Worm (Caenorhabditis elegans) whole organism, young adult: ENCODE data around the gene R04D3.3.

Source experiments
- D2030.7 ChIP-seq: fragments of 200-800 bp; sonication (Bioruptor generic); IDR thresholded peaks from 2 replicates; pipeline ENCODE4 v1.3.6; 2022; ENCODE audit warnings: missing genetic modification reagents, missing genetic modification characterization, missing compliant biosample characterization
- cebp-1 ChIP-seq, 2 experiments: fragments of 200-800 bp in 1 of 2; sonication (Bioruptor generic) in 1 of 2; sonication (generic microtip) in 1 of 2; IDR thresholded peaks in 1 of 2; optimal IDR thresholded peaks in 1 of 2; 2 replicates each; pipeline versions ENCODE4 v1.3.6 to Lab custom; 2017 to 2022; ENCODE audit warnings: missing compliant biosample characterization in 2 of 2, missing genetic modification characterization in 2 of 2, mild to moderate bottlenecking in 1 of 2, missing genetic modification reagents in 1 of 2, moderate library complexity in 1 of 2
- nfya-1 ChIP-seq: sonication (generic microtip); optimal IDR thresholded peaks from 2 replicates; lab custom pipeline; 2017; ENCODE audit warnings: antibody characterized with exemption, missing compliant biosample characterization, missing genetic modification characterization, borderline replicate concordance; ENCODE audit not compliant: insufficient read depth
- nhr-80 ChIP-seq: sonication (generic microtip); optimal IDR thresholded peaks from 2 replicates; lab custom pipeline; 2016; ENCODE audit warnings: missing genetic modification characterization, missing compliant biosample characterization
- nhr-90 ChIP-seq: sonication (generic microtip); optimal IDR thresholded peaks from 2 replicates; lab custom pipeline; 2016; ENCODE audit warnings: missing genotype, mild to moderate bottlenecking, missing genetic modification characterization, missing compliant biosample characterization
- snpc-3.4 ChIP-seq: sonication (generic microtip); optimal IDR thresholded peaks from 2 replicates; lab custom pipeline; 2017; ENCODE audit warnings: missing genetic modification characterization, mild to moderate bottlenecking, missing compliant biosample characterization, antibody characterized with exemption, moderate library complexity, missing genotype, missing genetic modification reagents
- tbp1 ChIP-seq: fragments of 200-800 bp; sonication (Bioruptor generic); optimal IDR thresholded peaks from 2 replicates; lab custom pipeline; 2018; ENCODE audit warnings: mild to moderate bottlenecking, missing genetic modification characterization, missing compliant biosample characterization
- xnd-1 ChIP-seq: sonication (generic microtip); optimal IDR thresholded peaks from 2 replicates; lab custom pipeline; 2016; ENCODE audit warnings: missing genotype, missing genetic modification reagents, missing genetic modification characterization, missing compliant biosample characterization
- ztf-18 ChIP-seq: sonication (generic microtip); optimal IDR thresholded peaks from 2 replicates; lab custom pipeline; 2016; ENCODE audit warnings: missing genotype, mild to moderate bottlenecking, missing genetic modification characterization, missing compliant biosample characterization

DNA sequence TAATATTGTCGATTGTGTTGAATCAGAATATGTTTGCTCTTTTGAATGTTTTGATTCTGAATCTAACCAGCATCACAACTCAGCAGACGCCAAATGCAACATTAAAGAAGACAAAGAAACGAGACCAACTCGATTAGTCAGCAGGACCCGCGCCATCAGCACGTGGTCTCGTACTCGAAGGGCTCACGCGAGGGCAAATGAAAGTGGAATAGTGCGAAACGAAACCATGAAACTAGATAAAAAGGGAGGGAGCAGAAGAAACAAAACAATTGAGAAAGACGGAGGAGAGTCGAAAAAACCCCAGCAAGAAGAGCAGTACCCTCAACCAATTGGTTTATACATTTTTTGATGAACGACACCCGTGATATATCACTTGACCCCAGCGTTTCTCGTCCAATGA, 46.6 kb upstream of the R04D3.3 start:
- no peak for TF ChIP-seq nfya-1 (tag; lab: Kevin White, UChicago)
- no peak for TF ChIP-seq tbp1 (GFP tag; lab: Kevin White, UChicago)
- TF ChIP-seq D2030.7 (GFP tag; lab: Robert Waterston, UW): no peak
- no peak for TF ChIP-seq nhr-90 (tag; lab: Kevin White, UChicago)
- no peak for TF ChIP-seq nhr-80 (tag; lab: Kevin White, UChicago)
- no peak for TF ChIP-seq ztf-18 (tag; lab: Kevin White, UChicago)
- TF ChIP-seq snpc-3.4 (tag; lab: Kevin White, UChicago): no peak
- no peak for TF ChIP-seq xnd-1 (tag; lab: Kevin White, UChicago)
- TF ChIP-seq cebp-1 (GFP tag; IDR thresholded peaks at IDR 0.05; lab: Robert Waterston, UW): no peak
- no peak for TF ChIP-seq cebp-1 (tag; optimal IDR thresholded peaks at IDR 0.05; lab: Kevin White, UChicago)
